Fruit fly (Drosophila melanogaster) whole organism, prepupa: Measurements from ENCODE around the gene dac.
A peak's percentile ranks its signal among the peaks of the same experiment; 100 is the strongest.

Experiments used
- CG10631 ChIP-seq: fragments of 200-800 bp; sonication (Bioruptor generic); optimal IDR thresholded peaks from 2 replicates; lab custom pipeline; 2016; ENCODE audit warnings: missing biosample characterization, missing genetic modification characterization
- CG10669 ChIP-seq: fragments of 200-800 bp; sonication (Bioruptor generic); optimal IDR thresholded peaks from 3 replicates; lab custom pipeline; 2018; ENCODE audit warnings: missing biosample characterization, mild to moderate bottlenecking, missing genetic modification characterization, moderate library complexity
- CG11294 ChIP-seq: fragments of 200-800 bp; sonication (Bioruptor generic); IDR thresholded peaks from 2 replicates; pipeline ENCODE4 v1.3.6; 2022; ENCODE audit warnings: missing biosample characterization, missing genetic modification characterization
- CG11762 ChIP-seq: fragments of 200-800 bp; sonication (Bioruptor generic); optimal IDR thresholded peaks from 3 replicates; lab custom pipeline; 2016; ENCODE audit warnings: missing biosample characterization, missing genetic modification characterization; ENCODE audit not compliant: insufficient read depth
- CG11902 ChIP-seq: fragments of 200-800 bp; sonication (Bioruptor generic); optimal IDR thresholded peaks from 3 replicates; lab custom pipeline; 2016; ENCODE audit warnings: missing biosample characterization, missing genetic modification characterization
- CG15336 ChIP-seq: fragments of 200-800 bp; sonication (Bioruptor generic); IDR thresholded peaks from 2 replicates; pipeline ENCODE4 v1.3.6; 2022; ENCODE audit warnings: missing biosample characterization, missing genetic modification characterization
- CG1621 ChIP-seq: fragments of 200-800 bp; sonication (Bioruptor generic); optimal IDR thresholded peaks from 3 replicates; lab custom pipeline; 2018; ENCODE audit warnings: missing biosample characterization, mild to moderate bottlenecking, missing genetic modification characterization
- CG3032 ChIP-seq: fragments of 200-800 bp; optimal IDR thresholded peaks from 2 replicates; lab custom pipeline; 2019; ENCODE audit warnings: missing biosample characterization, mild to moderate bottlenecking, missing genetic modification characterization, moderate library complexity
- CG31627 ChIP-seq: fragments of 200-800 bp; sonication (Bioruptor generic); optimal IDR thresholded peaks from 3 replicates; lab custom pipeline; 2016; ENCODE audit warnings: missing biosample characterization, missing genetic modification characterization
- CG32006 ChIP-seq: fragments of 200-800 bp; sonication (Bioruptor generic); optimal IDR thresholded peaks from 3 replicates; lab custom pipeline; 2017; ENCODE audit warnings: missing biosample characterization, mild to moderate bottlenecking, missing genetic modification characterization
- CG3919 ChIP-seq: fragments of 200-800 bp; sonication (Bioruptor generic); optimal IDR thresholded peaks from 3 replicates; lab custom pipeline; 2016; ENCODE audit warnings: missing biosample characterization, missing genetic modification characterization
- CG4318 ChIP-seq: fragments of 200-800 bp; sonication (Bioruptor generic); optimal IDR thresholded peaks from 3 replicates; lab custom pipeline; 2017; ENCODE audit warnings: missing biosample characterization, mild to moderate bottlenecking, missing genetic modification characterization
- CG6276 ChIP-seq: fragments of 200-800 bp; sonication (Bioruptor generic); optimal IDR thresholded peaks from 2 replicates; lab custom pipeline; 2017; ENCODE audit warnings: missing biosample characterization, mild to moderate bottlenecking, missing genetic modification characterization
- CG6792 ChIP-seq: fragments of 200-800 bp; sonication (Bioruptor generic); optimal IDR thresholded peaks from 3 replicates; lab custom pipeline; 2016; ENCODE audit warnings: missing biosample characterization, missing genetic modification characterization
- CG6808 ChIP-seq: fragments of 200-800 bp; sonication (Bioruptor generic); optimal IDR thresholded peaks from 3 replicates; lab custom pipeline; 2017; ENCODE audit warnings: missing biosample characterization, missing genetic modification characterization, mild to moderate bottlenecking, moderate library complexity, missing genetic modification reagents
- CG6854 ChIP-seq: fragments of 200-800 bp; sonication (Bioruptor generic); optimal IDR thresholded peaks from 2 replicates; lab custom pipeline; 2017; ENCODE audit warnings: missing biosample characterization, mild to moderate bottlenecking, missing genetic modification characterization
- CG8119 ChIP-seq: fragments of 200-800 bp; sonication (Bioruptor generic); IDR thresholded peaks from 3 replicates; pipeline ENCODE4 v1.3.6; 2022; ENCODE audit warnings: missing biosample characterization, missing genetic modification characterization
- CG9139 ChIP-seq: fragments of 200-800 bp; sonication (Bioruptor generic); optimal IDR thresholded peaks from 3 replicates; lab custom pipeline; 2017; ENCODE audit warnings: missing biosample characterization, mild to moderate bottlenecking, missing genetic modification characterization
- Eip78C ChIP-seq: fragments of 200-800 bp; sonication (Bioruptor generic); peaks from one replicate; lab custom pipeline; 2016; ENCODE audit warnings: missing biosample characterization, missing genetic modification characterization
- Ets21C ChIP-seq: fragments of 200-800 bp; sonication (Bioruptor generic); optimal IDR thresholded peaks from 3 replicates; lab custom pipeline; 2016; ENCODE audit warnings: missing biosample characterization, missing genetic modification characterization
- Ets96B ChIP-seq: fragments of 200-800 bp; optimal IDR thresholded peaks from 2 replicates; lab custom pipeline; 2019; ENCODE audit warnings: missing biosample characterization, mild to moderate bottlenecking, missing genetic modification characterization, moderate library complexity
- Gug ChIP-seq: fragments of 200-800 bp; sonication (Bioruptor generic); IDR thresholded peaks from 2 replicates; pipeline ENCODE4 v1.3.6; 2022; ENCODE audit warnings: missing biosample characterization, missing genetic modification characterization
- Hr38 ChIP-seq: sonication (Bioruptor generic); optimal IDR thresholded peaks from 2 replicates; lab custom pipeline; 2016; ENCODE audit warnings: missing biosample characterization, missing genetic modification characterization
- Hr39 ChIP-seq: fragments of 200-800 bp; sonication (Bioruptor generic); optimal IDR thresholded peaks from 2 replicates; lab custom pipeline; 2016; ENCODE audit warnings: missing biosample characterization, missing genetic modification characterization
- Hr4 ChIP-seq: fragments of 200-800 bp; sonication (Bioruptor generic); optimal IDR thresholded peaks from 3 replicates; lab custom pipeline; 2016; ENCODE audit warnings: missing biosample characterization, missing genetic modification characterization
- Lpt ChIP-seq: fragments of 200-800 bp; sonication (Bioruptor generic); optimal IDR thresholded peaks from 3 replicates; lab custom pipeline; 2016; ENCODE audit warnings: missing biosample characterization, missing genetic modification characterization
- Met ChIP-seq: fragments of 200-800 bp; sonication (Bioruptor generic); optimal IDR thresholded peaks from 3 replicates; lab custom pipeline; 2016; ENCODE audit warnings: missing biosample characterization, missing genetic modification characterization
- OdsH ChIP-seq: fragments of 200-800 bp; sonication (Bioruptor generic); optimal IDR thresholded peaks from 3 replicates; lab custom pipeline; 2016; ENCODE audit warnings: missing biosample characterization, missing genetic modification characterization
- Sox102F ChIP-seq: fragments of 200-800 bp; sonication (Bioruptor generic); optimal IDR thresholded peaks from 2 replicates; lab custom pipeline; 2016; ENCODE audit warnings: missing biosample characterization, mild to moderate bottlenecking, missing genetic modification characterization
- Sox14 ChIP-seq: fragments of 200-800 bp; sonication (Bioruptor generic); optimal IDR thresholded peaks from 3 replicates; lab custom pipeline; 2016; ENCODE audit warnings: missing biosample characterization, missing genetic modification characterization
- achi ChIP-seq: fragments of 200-800 bp; sonication (Bioruptor generic); optimal IDR thresholded peaks from 3 replicates; lab custom pipeline; 2016; ENCODE audit warnings: missing biosample characterization, missing genetic modification characterization
- acj6 ChIP-seq: fragments of 200-800 bp; sonication (Bioruptor generic); optimal IDR thresholded peaks from 3 replicates; lab custom pipeline; 2016; ENCODE audit warnings: missing biosample characterization, missing genetic modification characterization
- cyc ChIP-seq: fragments of 200-800 bp; sonication (Bioruptor generic); optimal IDR thresholded peaks from 3 replicates; lab custom pipeline; 2016; ENCODE audit warnings: missing biosample characterization, missing genetic modification characterization
- dac ChIP-seq: fragments of 200-800 bp; sonication (Bioruptor generic); optimal IDR thresholded peaks from 2 replicates; lab custom pipeline; 2017; ENCODE audit warnings: missing biosample characterization, mild to moderate bottlenecking, missing genetic modification characterization
- dsx ChIP-seq: fragments of 200-800 bp; optimal IDR thresholded peaks from 3 replicates; lab custom pipeline; 2019; ENCODE audit warnings: missing biosample characterization, mild to moderate bottlenecking, missing genetic modification characterization, moderate library complexity; ENCODE audit not compliant: poor library complexity, severe bottlenecking
- esn ChIP-seq: fragments of 200-800 bp; sonication (Bioruptor generic); optimal IDR thresholded peaks from 2 replicates; lab custom pipeline; 2016; ENCODE audit warnings: missing biosample characterization, mild to moderate bottlenecking, missing genetic modification characterization, moderate library complexity
- fd59A ChIP-seq: fragments of 200-800 bp; sonication (Bioruptor generic); optimal IDR thresholded peaks from 2 replicates; lab custom pipeline; 2017; ENCODE audit warnings: missing biosample characterization, mild to moderate bottlenecking, missing genetic modification characterization, missing genetic modification reagents
- fd85E ChIP-seq: fragments of 200-800 bp; sonication (Bioruptor generic); optimal IDR thresholded peaks from 3 replicates; lab custom pipeline; 2016; ENCODE audit warnings: missing biosample characterization, missing genetic modification characterization
- fkh ChIP-seq: fragments of 200-800 bp; sonication (Bioruptor generic); optimal IDR thresholded peaks from 3 replicates; lab custom pipeline; 2017; ENCODE audit warnings: missing biosample characterization, mild to moderate bottlenecking, missing genetic modification characterization, moderate library complexity
- lz ChIP-seq: fragments of 200-800 bp; sonication (Bioruptor generic); optimal IDR thresholded peaks from 3 replicates; lab custom pipeline; 2016; ENCODE audit warnings: missing biosample characterization, missing genetic modification characterization
- net ChIP-seq: fragments of 200-800 bp; sonication (Bioruptor generic); optimal IDR thresholded peaks from 3 replicates; lab custom pipeline; 2016; ENCODE audit warnings: missing biosample characterization, missing genetic modification characterization
- pdm3 ChIP-seq: fragments of 200-800 bp; sonication (Bioruptor generic); optimal IDR thresholded peaks from 3 replicates; lab custom pipeline; 2016; ENCODE audit warnings: missing biosample characterization, missing genetic modification characterization
- salr ChIP-seq, 2 experiments: fragments of 200-800 bp; sonication (Bioruptor generic); optimal IDR thresholded peaks; 3 replicates each; lab custom pipeline; 2016 to 2018; ENCODE audit warnings: missing biosample characterization in 2 of 2, missing genetic modification characterization in 2 of 2, mild to moderate bottlenecking in 1 of 2
- ss ChIP-seq, 2 experiments: fragments of 200-800 bp; sonication (Bioruptor generic); optimal IDR thresholded peaks; 2 replicates in 1 of 2; 3 replicates in 1 of 2; lab custom pipeline; 2017 to 2018; ENCODE audit warnings: mild to moderate bottlenecking in 2 of 2, missing biosample characterization in 2 of 2, missing genetic modification characterization in 2 of 2, moderate library complexity in 1 of 2
- svp ChIP-seq: fragments of 200-800 bp; sonication (Bioruptor generic); peaks from one replicate; lab custom pipeline; 2016; ENCODE audit warnings: missing biosample characterization, missing genetic modification characterization
- topi ChIP-seq: fragments of 200-800 bp; sonication (Bioruptor generic); optimal IDR thresholded peaks from 3 replicates; lab custom pipeline; 2016; ENCODE audit warnings: missing biosample characterization, missing genetic modification characterization
- vri ChIP-seq: fragments of 200-800 bp; sonication (Bioruptor generic); optimal IDR thresholded peaks from 3 replicates; lab custom pipeline; 2016; ENCODE audit warnings: missing biosample characterization, mild to moderate bottlenecking, missing genetic modification characterization

Gene dac

dm6 chr2L:16487571-16488276 lies 1.9 kb upstream of the dac start, which contains the start of gene Nepl8 (continued):
- TF ChIP-seq ss (GFP tag; optimal IDR thresholded peaks at IDR 0.05; lab: Kevin White, UChicago): peak; percentile 16 to 66
- TF ChIP-seq lz (GFP tag; lab: Kevin White, UChicago): peak; percentile 5
- no peak for TF ChIP-seq CG31627
- TF ChIP-seq Hr38 (GFP tag; lab: Kevin White, UChicago): no peak
- TF ChIP-seq CG3032 (tag; lab: Kevin White, UChicago): peak; percentile 17
- TF ChIP-seq Met (GFP tag; lab: Kevin White, UChicago): no peak
- no peak for TF ChIP-seq CG6792 (GFP tag; lab: Kevin White, UChicago)
- no peak for TF ChIP-seq net
- no peak for TF ChIP-seq achi
- no peak for TF ChIP-seq Ets96B (tag; lab: Kevin White, UChicago)
- 0 out of 3 replicates have a peak, but pooled peaks have one; percentile 20 for TF ChIP-seq CG8119 (GFP tag; lab: Robert Waterston, UW)
- TF ChIP-seq pdm3 (GFP tag; lab: Kevin White, UChicago): peak; percentile 7
- no peak for TF ChIP-seq fkh (GFP tag; lab: Kevin White, UChicago)
- TF ChIP-seq CG32006 (GFP tag; lab: Kevin White, UChicago): no peak
- TF ChIP-seq dac (GFP tag; lab: Kevin White, UChicago): no peak
- TF ChIP-seq svp: no peak
- TF ChIP-seq Gug: no peak
- no peak for TF ChIP-seq dsx (GFP tag; lab: Kevin White, UChicago)
- peak; percentile 35 for TF ChIP-seq CG6808 (GFP tag; lab: Kevin White, UChicago)
- no peak for TF ChIP-seq CG6854 (GFP tag; lab: Kevin White, UChicago)
- TF ChIP-seq acj6: no peak
- TF ChIP-seq CG1621 (tag; lab: Kevin White, UChicago): no peak
- TF ChIP-seq Hr4 (GFP tag; lab: Kevin White, UChicago): no peak
- no peak for TF ChIP-seq fd85E (GFP tag; lab: Kevin White, UChicago)
- TF ChIP-seq CG11762 (GFP tag; lab: Kevin White, UChicago): no peak
- TF ChIP-seq vri (GFP tag; lab: Kevin White, UChicago): no peak
- no peak for TF ChIP-seq CG10631 (GFP tag; lab: Kevin White, UChicago)
- no peak for TF ChIP-seq fd59A
- TF ChIP-seq CG9139 (GFP tag; lab: Kevin White, UChicago): peak; percentile 10
- no peak for TF ChIP-seq Eip78C (GFP tag; lab: Kevin White, UChicago)
- TF ChIP-seq CG3919 (GFP tag; lab: Kevin White, UChicago): no peak
- TF ChIP-seq topi: no peak
- no peak for TF ChIP-seq OdsH
- TF ChIP-seq CG11902: no peak
- peak; percentile 64 for TF ChIP-seq CG6276 (GFP tag; lab: Kevin White, UChicago)

- peak; percentile 34 for TF ChIP-seq CG6808 (GFP tag; lab: Kevin White, UChicago)
- TF ChIP-seq esn (GFP tag; lab: Kevin White, UChicago): peak; percentile 25
- peak; percentile 34 for TF ChIP-seq CG31627
- TF ChIP-seq Hr39 (GFP tag; lab: Kevin White, UChicago): peak; percentile 24
- TF ChIP-seq Gug: peak; percentile 43
- TF ChIP-seq Ets96B (tag; lab: Kevin White, UChicago): peak; percentile 36
- peak; percentile 74 for TF ChIP-seq svp
- TF ChIP-seq CG15336 (GFP tag; lab: Robert Waterston, UW): peak; percentile 17; the same call in 1 of the 2 replicates
- TF ChIP-seq topi: peak; percentile 20
- TF ChIP-seq Sox102F (GFP tag; lab: Kevin White, UChicago): peak; percentile 28
- peak; percentile 45 for TF ChIP-seq CG10669 (GFP tag; lab: Kevin White, UChicago)
- TF ChIP-seq Lpt: peak; percentile 34
- TF ChIP-seq Ets21C (GFP tag; lab: Kevin White, UChicago): no peak
- TF ChIP-seq OdsH: peak; percentile 30
- TF ChIP-seq salr (GFP tag; optimal IDR thresholded peaks at IDR 0.05; lab: Kevin White, UChicago): peak; percentile 18 to 54
- peak; percentile 24 for TF ChIP-seq cyc (GFP tag; lab: Kevin White, UChicago)
- no peak for TF ChIP-seq Hr38 (GFP tag; lab: Kevin White, UChicago)
- peak; percentile 30 for TF ChIP-seq vri (GFP tag; lab: Kevin White, UChicago)
- TF ChIP-seq CG11294 (GFP tag; lab: Robert Waterston, UW): no peak
- no peak for TF ChIP-seq CG11902
- TF ChIP-seq CG32006 (GFP tag; lab: Kevin White, UChicago): peak; percentile 39
- TF ChIP-seq CG4318 (GFP tag; lab: Kevin White, UChicago): no peak
- peak; percentile 56 for TF ChIP-seq Sox14
Measured at dm6 chr2L:16486001-16486793, 399 bp upstream of the dac start.
